Worm (Caenorhabditis elegans) whole organism, late embryonic: ENCODE measurements around the gene tra-4.

Experiments used
- C08G9.2 ChIP-seq: sonication (generic microtip); optimal IDR thresholded peaks from 2 replicates; lab custom pipeline; 2016; ENCODE audit warnings: mild to moderate bottlenecking, missing genetic modification characterization, moderate library complexity, missing compliant biosample characterization
- C38D4.7 ChIP-seq: fragments of 200-800 bp; sonication (Bioruptor generic); optimal IDR thresholded peaks from 2 replicates; lab custom pipeline; 2018; ENCODE audit warnings: mild to moderate bottlenecking, missing genetic modification characterization, moderate library complexity, missing compliant biosample characterization
- F13H6.1 ChIP-seq: sonication (generic microtip); optimal IDR thresholded peaks from 2 replicates; lab custom pipeline; 2016; ENCODE audit warnings: missing genetic modification characterization, missing compliant biosample characterization
- K09A11.1 ChIP-seq: sonication (generic microtip); optimal IDR thresholded peaks from 2 replicates; lab custom pipeline; 2017; ENCODE audit warnings: antibody characterized with exemption, mild to moderate bottlenecking, missing genetic modification characterization, missing compliant biosample characterization; ENCODE audit not compliant: insufficient read depth
- T23F11.4 ChIP-seq: fragments of 200-800 bp; sonication (Bioruptor generic); optimal IDR thresholded peaks from 2 replicates; lab custom pipeline; 2018; ENCODE audit warnings: mild to moderate bottlenecking, missing genetic modification characterization, missing compliant biosample characterization
- ama-1 ChIP-seq: fragments of 150-350 bp; optimal IDR thresholded peaks from 2 replicates; lab custom pipeline; 2014
- ceh-19 ChIP-seq: fragments of 200-800 bp; sonication (Bioruptor generic); optimal IDR thresholded peaks from 2 replicates; lab custom pipeline; 2018; ENCODE audit warnings: mild to moderate bottlenecking, missing genetic modification characterization, missing compliant biosample characterization
- ceh-22 ChIP-seq: sonication (generic microtip); optimal IDR thresholded peaks from 2 replicates; lab custom pipeline; 2017; ENCODE audit warnings: missing biosample characterization, missing genetic modification characterization
- ceh-31 ChIP-seq: sonication (generic microtip); optimal IDR thresholded peaks from 2 replicates; lab custom pipeline; 2016; ENCODE audit warnings: missing genetic modification characterization, missing compliant biosample characterization
- ceh-45 ChIP-seq: fragments of 200-800 bp; sonication (Bioruptor generic); IDR thresholded peaks from 2 replicates; pipeline ENCODE4 v1.3.6; 2022; ENCODE audit warnings: missing genetic modification reagents, missing genetic modification characterization, missing compliant biosample characterization
- ceh-48 ChIP-seq: sonication (generic microtip); optimal IDR thresholded peaks from 2 replicates; lab custom pipeline; 2016; ENCODE audit warnings: missing genetic modification characterization, inconsistent platforms, missing compliant biosample characterization
- dmd-4 ChIP-seq: sonication (generic microtip); optimal IDR thresholded peaks from 2 replicates; lab custom pipeline; 2016; ENCODE audit warnings: borderline replicate concordance, missing genetic modification characterization, missing compliant biosample characterization
- dve-1 ChIP-seq: sonication (generic microtip); optimal IDR thresholded peaks from 2 replicates; lab custom pipeline; 2017; ENCODE audit warnings: antibody characterized with exemption, mild to moderate bottlenecking, missing genetic modification characterization, missing compliant biosample characterization
- elt-4 ChIP-seq: sonication (generic microtip); optimal IDR thresholded peaks from 2 replicates; lab custom pipeline; 2016; ENCODE audit warnings: missing genetic modification characterization, missing compliant biosample characterization
- fax-1 ChIP-seq: sonication (generic microtip); optimal IDR thresholded peaks from 2 replicates; lab custom pipeline; 2016; ENCODE audit warnings: missing genotype, missing genetic modification characterization, missing compliant biosample characterization
- fkh-10 ChIP-seq: fragments of 150-350 bp; optimal IDR thresholded peaks from 2 replicates; lab custom pipeline; 2014; ENCODE audit warnings: missing biosample characterization, missing genetic modification reagents, missing genetic modification characterization
- gmeb-2 ChIP-seq: sonication (generic microtip); optimal IDR thresholded peaks from 2 replicates; lab custom pipeline; 2016; ENCODE audit warnings: missing genetic modification characterization, inconsistent platforms, missing compliant biosample characterization
- hlh-13 ChIP-seq: fragments of 200-800 bp; sonication (Bioruptor generic); optimal IDR thresholded peaks from 2 replicates; lab custom pipeline; 2018; ENCODE audit warnings: mild to moderate bottlenecking, missing genetic modification characterization, missing compliant biosample characterization
- hlh-30 ChIP-seq: sonication (generic microtip); optimal IDR thresholded peaks from 2 replicates; lab custom pipeline; 2017; ENCODE audit warnings: antibody characterized with exemption, missing genetic modification characterization, missing compliant biosample characterization; ENCODE audit not compliant: insufficient read depth
- hlh-6 ChIP-seq: sonication (generic microtip); optimal IDR thresholded peaks from 2 replicates; lab custom pipeline; 2016; ENCODE audit warnings: missing genotype, missing genetic modification characterization, missing compliant biosample characterization
- lim-6 ChIP-seq: sonication (generic microtip); optimal IDR thresholded peaks from 2 replicates; lab custom pipeline; 2016; ENCODE audit warnings: missing genetic modification characterization, missing compliant biosample characterization
- lin-11 ChIP-seq: fragments of 200-800 bp; sonication (Bioruptor generic); optimal IDR thresholded peaks from 2 replicates; lab custom pipeline; 2018; ENCODE audit warnings: mild to moderate bottlenecking, missing genetic modification characterization, missing compliant biosample characterization
- mec-3 ChIP-seq: sonication (generic microtip); optimal IDR thresholded peaks from 2 replicates; lab custom pipeline; 2016; ENCODE audit warnings: borderline replicate concordance, missing genetic modification characterization, missing compliant biosample characterization
- nhr-11 ChIP-seq: fragments of 150-350 bp; optimal IDR thresholded peaks from 2 replicates; lab custom pipeline; 2014; ENCODE audit warnings: missing biosample characterization, missing genetic modification characterization
- npax-4 ChIP-seq: sonication (generic microtip); optimal IDR thresholded peaks from 2 replicates; lab custom pipeline; 2016; ENCODE audit warnings: missing genetic modification characterization, missing compliant biosample characterization
- odd-2 ChIP-seq: sonication (generic microtip); optimal IDR thresholded peaks from 2 replicates; lab custom pipeline; 2017; ENCODE audit warnings: antibody characterized with exemption, mild to moderate bottlenecking, missing genetic modification characterization, missing compliant biosample characterization
- pag-3 ChIP-seq: sonication (generic microtip); optimal IDR thresholded peaks from 2 replicates; lab custom pipeline; 2016; ENCODE audit warnings: missing compliant biosample characterization, missing genetic modification characterization, borderline replicate concordance
- pat-9 ChIP-seq: fragments of 200-800 bp; sonication (Bioruptor generic); optimal IDR thresholded peaks from 2 replicates; lab custom pipeline; 2018; ENCODE audit warnings: mild to moderate bottlenecking, missing genetic modification characterization, moderate library complexity, missing compliant biosample characterization
- pax-1 ChIP-seq: fragments of 150-350 bp; optimal IDR thresholded peaks from 2 replicates; lab custom pipeline; 2014; ENCODE audit warnings: missing biosample characterization, missing genetic modification characterization
- pha-2 ChIP-seq: sonication (generic microtip); optimal IDR thresholded peaks from 2 replicates; lab custom pipeline; 2017; ENCODE audit warnings: mild to moderate bottlenecking, missing genetic modification characterization, missing compliant biosample characterization
- pha-4 ChIP-seq: fragments of 150-350 bp; optimal IDR thresholded peaks from 2 replicates; lab custom pipeline; 2018; ENCODE audit warnings: missing biosample characterization, missing genetic modification reagents, missing genetic modification characterization
- ref-2 ChIP-seq: sonication (generic microtip); optimal IDR thresholded peaks from 2 replicates; lab custom pipeline; 2016; ENCODE audit warnings: missing genetic modification characterization, missing compliant biosample characterization
- rnt-1 ChIP-seq: sonication (generic microtip); optimal IDR thresholded peaks from 2 replicates; lab custom pipeline; 2016; ENCODE audit warnings: missing genetic modification characterization, missing compliant biosample characterization
- sdc-2 ChIP-seq: sonication (generic microtip); optimal IDR thresholded peaks from 2 replicates; lab custom pipeline; 2016; ENCODE audit warnings: missing genotype, missing genetic modification characterization, missing compliant biosample characterization
- sox-4 ChIP-seq: sonication (generic microtip); optimal IDR thresholded peaks from 2 replicates; lab custom pipeline; 2017; ENCODE audit warnings: mild to moderate bottlenecking, missing genetic modification characterization, inconsistent platforms, missing compliant biosample characterization
- syd-9 ChIP-seq: sonication (generic microtip); optimal IDR thresholded peaks from 2 replicates; lab custom pipeline; 2016; ENCODE audit warnings: mild to moderate bottlenecking, missing genetic modification characterization, moderate library complexity, missing compliant biosample characterization
- tbx-7 ChIP-seq: sonication (generic microtip); optimal IDR thresholded peaks from 2 replicates; lab custom pipeline; 2016; ENCODE audit warnings: missing genotype, missing genetic modification characterization, missing compliant biosample characterization
- ttx-3 ChIP-seq: sonication (generic microtip); optimal IDR thresholded peaks from 2 replicates; lab custom pipeline; 2016; ENCODE audit warnings: missing genetic modification reagents, missing genetic modification characterization, missing compliant biosample characterization
- zip-5 ChIP-seq: sonication (generic microtip); optimal IDR thresholded peaks from 2 replicates; lab custom pipeline; 2016; ENCODE audit warnings: missing genetic modification characterization, missing compliant biosample characterization
- ztf-16 ChIP-seq: sonication (generic microtip); optimal IDR thresholded peaks from 2 replicates; lab custom pipeline; 2017; ENCODE audit warnings: missing genetic modification characterization, missing compliant biosample characterization

Gene tra-4

DNA sequence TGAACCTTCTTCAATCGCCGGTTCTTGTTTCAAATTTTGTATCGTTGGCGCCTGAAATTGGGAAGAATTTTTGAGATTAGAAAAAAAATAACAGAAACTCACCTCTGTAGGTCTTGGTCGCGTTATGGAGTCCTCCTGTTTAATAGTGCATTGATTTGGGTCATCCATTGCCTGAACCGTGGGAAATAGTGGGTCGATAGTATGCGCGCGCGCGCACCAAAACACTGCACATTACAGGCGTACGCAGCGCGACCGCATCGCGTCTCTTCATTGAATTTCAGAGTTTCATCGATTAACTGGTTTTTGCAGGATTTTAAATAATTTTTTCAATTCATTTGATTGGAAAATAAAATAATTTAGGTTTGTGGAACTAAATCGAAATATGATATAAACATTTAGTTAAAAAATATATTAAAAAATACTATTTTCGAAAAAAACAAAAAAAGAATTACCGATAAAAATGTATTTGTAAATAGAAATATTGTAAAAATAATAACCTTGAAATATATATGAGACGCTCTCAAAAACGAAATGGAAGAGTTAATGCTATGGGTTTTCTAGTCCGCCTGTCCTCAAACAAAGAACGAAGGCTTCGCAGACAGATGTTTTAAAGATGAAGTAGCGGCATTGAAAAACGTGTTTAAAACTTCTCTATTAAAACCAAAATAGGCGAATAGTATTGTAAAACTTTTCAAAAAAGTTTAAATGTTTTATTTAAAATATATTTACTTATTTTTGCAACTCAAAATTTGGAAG, at the start of gene tra-4:
Gene tra-4 (minus strand): TSS at position 534 of the 756 bp plus-strand sequence.
- TF ChIP-seq F13H6.1 (tag; lab: Kevin White, UChicago) (no peak), ama-1 (no peak), hlh-30 (tag; lab: Kevin White, UChicago) (no peak), zip-5 (no peak), ceh-31 (tag; lab: Kevin White, UChicago) (peak; percentile 17), ztf-16 (no peak), odd-2 (tag; lab: Kevin White, UChicago) (no peak), hlh-13 (GFP tag; lab: Kevin White, UChicago) (no peak), hlh-6 (no peak)

DNA sequence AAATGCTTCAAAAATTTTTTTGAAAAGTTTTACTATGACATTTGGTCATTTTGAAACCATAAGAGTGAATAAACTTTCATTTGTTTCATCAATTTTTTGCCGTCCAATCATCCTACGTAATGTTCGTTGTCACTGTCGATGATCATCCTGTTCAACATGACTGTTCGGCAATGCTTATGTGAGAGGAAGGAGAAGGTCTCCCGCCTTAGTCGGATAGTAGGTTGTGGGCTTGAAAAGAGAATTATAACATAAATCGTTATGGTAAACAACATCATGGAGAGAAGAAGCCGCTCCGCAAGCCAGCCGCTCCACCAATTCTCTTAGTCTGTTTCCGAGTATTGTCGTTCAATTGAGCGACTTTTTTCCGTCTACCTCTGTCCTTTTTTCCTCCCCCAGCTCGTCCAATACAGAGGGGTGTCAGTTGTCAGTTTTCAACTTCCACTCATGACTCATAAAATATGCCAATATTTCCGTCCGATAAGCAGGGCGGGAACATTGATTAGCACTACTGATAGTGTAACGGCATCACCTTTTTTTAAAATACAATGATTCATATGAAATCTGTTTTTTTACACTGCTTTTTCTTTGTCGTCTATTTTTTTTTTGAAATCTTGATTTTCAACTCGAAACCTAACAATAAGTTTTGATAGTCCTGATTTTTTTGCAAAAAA, 48.8 kb upstream of the tra-4 start:
- no peak for TF ChIP-seq hlh-30 (tag; lab: Kevin White, UChicago)
- TF ChIP-seq mec-3 (tag; lab: Kevin White, UChicago): no peak
- no peak for TF ChIP-seq sdc-2
- TF ChIP-seq ceh-22 (tag; lab: Kevin White, UChicago): no peak
- no peak for TF ChIP-seq lin-11 (tag; lab: Kevin White, UChicago)

DNA sequence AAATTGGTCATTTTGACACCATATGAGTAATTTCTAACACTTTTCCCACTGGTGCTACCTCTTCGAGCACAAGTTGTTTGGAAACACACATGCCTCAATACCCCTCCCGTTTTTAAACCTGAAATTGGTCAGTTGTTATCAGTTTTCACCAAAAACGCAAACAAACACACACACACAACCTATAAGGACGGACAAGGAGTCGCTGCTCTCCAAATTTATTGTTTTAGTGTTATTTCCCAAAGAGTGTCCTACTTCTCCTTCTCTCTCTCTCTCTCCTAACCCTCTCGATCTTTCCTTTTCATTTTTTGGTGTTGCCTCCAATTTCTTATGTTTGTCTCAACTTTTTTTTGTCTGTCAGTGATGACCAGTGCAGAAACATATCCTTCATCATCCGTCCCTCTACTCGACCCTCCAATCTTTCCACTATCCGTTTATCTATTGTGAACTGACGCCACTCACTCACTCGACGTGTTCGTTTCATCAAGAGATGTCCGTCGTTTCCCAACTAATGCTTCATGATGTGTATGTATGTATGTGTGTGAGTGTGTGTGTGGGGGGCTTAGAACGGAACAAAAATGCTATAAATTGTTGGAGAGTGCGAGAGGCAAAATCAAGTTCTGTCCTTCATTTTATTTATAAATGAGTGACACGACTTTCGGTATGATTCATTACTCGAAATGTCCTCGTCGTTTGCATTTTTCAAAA, 46.5 kb upstream of the tra-4 start:
- no peak for TF ChIP-seq dmd-4
- TF ChIP-seq fkh-10 (GFP tag; lab: Kevin White, UChicago): no peak
- TF ChIP-seq sox-4 (tag; lab: Kevin White, UChicago): no peak
- TF ChIP-seq, all 69 proteins: peak for 0

DNA sequence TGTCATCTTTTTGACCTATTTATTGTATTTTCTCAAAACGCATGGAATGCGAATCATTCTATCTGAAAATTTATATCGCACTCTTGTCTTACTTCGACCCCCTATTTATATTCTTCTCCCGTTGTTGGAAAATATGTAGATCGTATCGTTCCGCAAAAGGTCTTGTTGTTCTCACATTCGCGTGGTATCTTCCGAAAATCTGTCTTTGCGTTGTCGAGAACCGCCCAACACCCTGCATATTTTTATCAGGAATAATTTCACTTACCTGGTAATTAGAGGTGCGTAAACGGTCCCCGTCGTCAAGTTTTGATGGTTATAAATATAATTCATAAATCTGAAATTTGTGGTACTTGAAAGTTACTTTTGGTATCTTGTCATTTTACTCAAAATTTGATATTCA, 45.5 kb upstream of the tra-4 start:
- TF ChIP-seq C38D4.7 (GFP tag; lab: Kevin White, UChicago) (no peak), pag-3 (no peak), odd-2 (tag; lab: Kevin White, UChicago) (no peak), sdc-2 (no peak), rnt-1 (tag; lab: Kevin White, UChicago) (no peak), ceh-45 (no peak), ceh-48 (tag; lab: Kevin White, UChicago) (no peak), ceh-19 (GFP tag; lab: Kevin White, UChicago) (no peak), ref-2 (tag; lab: Kevin White, UChicago) (no peak), tbx-7 (tag; lab: Kevin White, UChicago) (no peak), C08G9.2 (tag; lab: Kevin White, UChicago) (no peak)

DNA sequence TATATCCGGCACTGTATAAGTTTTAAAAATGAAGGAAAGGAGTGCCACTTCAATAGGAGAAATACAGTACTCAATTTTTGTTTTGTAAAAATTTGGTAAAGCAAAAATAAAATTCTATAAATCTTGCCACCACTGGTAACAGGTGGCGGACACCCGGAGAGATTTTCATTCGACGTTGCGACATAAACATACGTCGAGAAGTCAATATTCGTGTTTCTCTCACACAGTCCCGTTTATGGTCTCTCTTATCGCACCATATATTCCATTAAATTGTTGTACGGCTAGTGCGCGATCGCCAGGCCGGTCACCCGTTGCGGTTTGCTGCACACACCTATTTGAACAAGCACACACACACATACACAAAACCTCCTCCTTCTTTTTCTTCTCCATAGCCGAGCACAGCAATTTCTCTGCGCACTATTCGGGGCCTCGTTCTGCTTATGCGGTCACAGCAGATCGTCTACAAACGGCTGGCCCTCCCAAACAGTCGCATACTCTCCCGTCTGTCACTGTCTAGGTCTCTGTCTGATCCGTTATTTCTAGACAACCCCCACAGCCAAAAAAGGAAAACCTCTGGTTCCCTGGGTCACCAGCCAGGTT, 43.6 kb upstream of the tra-4 start:
- TF ChIP-seq odd-2 (tag; lab: Kevin White, UChicago): no peak
- no peak for TF ChIP-seq pha-2 (tag; lab: Kevin White, UChicago)
- TF ChIP-seq pat-9 (tag; lab: Kevin White, UChicago): no peak
- no peak for TF ChIP-seq elt-4 (tag; lab: Kevin White, UChicago)
- no peak for TF ChIP-seq ceh-22 (tag; lab: Kevin White, UChicago)
- no peak for TF ChIP-seq C08G9.2 (tag; lab: Kevin White, UChicago)
- no peak for TF ChIP-seq K09A11.1
- no peak for TF ChIP-seq lim-6 (tag; lab: Kevin White, UChicago)
- no peak for TF ChIP-seq fax-1 (tag; lab: Kevin White, UChicago)
- TF ChIP-seq syd-9: no peak
- peak; percentile 69 for TF ChIP-seq sdc-2
- no peak for TF ChIP-seq gmeb-2 (tag; lab: Kevin White, UChicago)
- TF ChIP-seq hlh-30 (tag; lab: Kevin White, UChicago): no peak
- TF ChIP-seq T23F11.4: no peak
- no peak for TF ChIP-seq pha-4 (tag; lab: Kevin White, UChicago)
- TF ChIP-seq pax-1 (tag; lab: Kevin White, UChicago): no peak
- peak; percentile 40 for TF ChIP-seq hlh-6
- TF ChIP-seq ceh-19 (GFP tag; lab: Kevin White, UChicago): peak; percentile 25
- no peak for TF ChIP-seq ttx-3
- no peak for TF ChIP-seq npax-4 (tag; lab: Kevin White, UChicago)
- no peak for TF ChIP-seq dve-1 (tag; lab: Kevin White, UChicago)
- TF ChIP-seq nhr-11 (tag; lab: Kevin White, UChicago): no peak
